Fruit fly (Drosophila melanogaster) S2 (cell line): ENCODE results near the gene Gart.

ENCODE experiments used
- CG8478 ChIP-seq: fragments of >200 bp; optimal IDR thresholded peaks from 2 replicates; lab custom pipeline; 2018
- CTCF ChIP-seq, 2 experiments: fragments of >200 bp; optimal IDR thresholded peaks; 2 replicates each; lab custom pipeline; 2018

- TF ChIP-seq CG8478 (lab: Kevin White, UChicago) (no peak), CTCF (optimal IDR thresholded peaks at IDR 0.05; lab: Kevin White, UChicago) (no peak)
These were observed 15.0 kb upstream of the Gart start for dm6 chr2L:7038404-7039341.
